Worm (Caenorhabditis elegans) whole organism, L1 larva: Measurements from ENCODE around the gene srg-60.

Experiments
- Y116A8C.19 ChIP-seq: sonication (generic microtip); optimal IDR thresholded peaks from 2 replicates; lab custom pipeline; 2016; ENCODE audit warnings: missing compliant biosample characterization, missing genetic modification characterization, borderline replicate concordance
- mep-1 ChIP-seq: fragments of 150-350 bp; optimal IDR thresholded peaks from 2 replicates; lab custom pipeline; 2014; ENCODE audit warnings: missing biosample characterization, missing genetic modification characterization
- nhr-237 ChIP-seq: fragments of 150-350 bp; optimal IDR thresholded peaks from 2 replicates; lab custom pipeline; 2014; ENCODE audit warnings: missing biosample characterization, missing genetic modification characterization
- nhr-76 ChIP-seq: sonication (generic microtip); optimal IDR thresholded peaks from 2 replicates; lab custom pipeline; 2017; ENCODE audit warnings: missing biosample characterization, missing genetic modification characterization
- nhr-84 ChIP-seq: sonication (generic microtip); optimal IDR thresholded peaks from 2 replicates; lab custom pipeline; 2017; ENCODE audit warnings: missing biosample characterization, missing genetic modification characterization
- nhr-90 ChIP-seq: sonication (generic microtip); optimal IDR thresholded peaks from 2 replicates; lab custom pipeline; 2016; ENCODE audit warnings: mild to moderate bottlenecking, missing genetic modification characterization, missing compliant biosample characterization; ENCODE audit not compliant: poor library complexity
- snu-23 ChIP-seq: sonication (generic microtip); optimal IDR thresholded peaks from 2 replicates; lab custom pipeline; 2016; ENCODE audit warnings: missing genetic modification characterization, missing compliant biosample characterization
- unc-130 ChIP-seq: fragments of 150-350 bp; optimal IDR thresholded peaks from 2 replicates; lab custom pipeline; 2017; ENCODE audit warnings: missing biosample characterization, missing genetic modification characterization, inconsistent platforms

- TF ChIP-seq nhr-76 (no peak), mep-1 (tag; lab: Kevin White, UChicago) (no peak), snu-23 (GFP tag; lab: Kevin White, UChicago) (no peak), nhr-237 (tag; lab: Kevin White, UChicago) (no peak), nhr-90 (tag; lab: Kevin White, UChicago) (no peak), unc-130 (tag; lab: Kevin White, UChicago) (no peak), nhr-84 (tag; lab: Kevin White, UChicago) (no peak), Y116A8C.19 (tag; lab: Kevin White, UChicago) (no peak)
Measured at ce11 chrV:2765052-2765451, 42.6 kb upstream of the srg-60 start, which contains the start of gene dhs-14.
